Worm (Caenorhabditis elegans): Measurements from ENCODE around the gene nra-1.
"Not testable (repeated sequence)": the region's sequence is repeated elsewhere in the genome, so short reads cannot be mapped to it uniquely, and the experiment has no call there.

Gene nra-1

ce11 chrIV:17311842-17312241 is 27.8 kb upstream of the nra-1 start, which contains the start of gene snf-9:
snf-9 (plus strand) TSS chrIV:17312142.
- no peak for TF ChIP-seq tbx-11 (GFP tag; IDR thresholded peaks at IDR 0.05)

DNA sequence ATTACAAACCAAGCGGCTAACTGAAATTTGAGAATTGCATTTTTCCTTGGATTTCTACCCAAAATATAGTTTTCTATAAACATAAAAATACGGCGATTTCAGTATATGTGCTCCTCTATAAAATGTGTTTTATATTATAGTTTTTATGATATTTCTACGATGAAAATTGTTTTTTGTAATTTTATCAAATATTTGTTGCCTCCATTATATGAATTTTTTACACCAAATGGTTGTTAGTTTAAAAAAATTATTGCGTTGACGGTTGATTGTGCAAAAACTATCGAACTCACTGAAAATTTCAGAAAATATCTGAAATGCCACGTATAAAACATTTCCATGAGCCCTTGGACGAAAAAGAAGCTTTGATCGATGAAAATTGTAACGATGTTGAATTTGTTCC is 24.2 kb upstream of the nra-1 start, which contains the start of gene T28F3.9:
T28F3.9 (plus strand) TSS at position 301 of the 400 bp plus-strand sequence.
- TF ChIP-seq pes-1 (GFP tag; IDR thresholded peaks at IDR 0.05): no peak
- no peak for TF ChIP-seq hnd-1 (tag; optimal IDR thresholded peaks at IDR 0.05)
- TF ChIP-seq hmg-4 (GFP tag; optimal IDR thresholded peaks at IDR 0.05): no peak
- TF ChIP-seq scrt-1 (GFP tag; IDR thresholded peaks at IDR 0.05): no peak
- TF ChIP-seq aly-1 (tag; optimal IDR thresholded peaks at IDR 0.05): no peak
- TF ChIP-seq sea-1 (GFP tag; conservative IDR thresholded peaks at IDR 0.05): no peak
- TF ChIP-seq B0310.2 (tag; optimal IDR thresholded peaks at IDR 0.05): no peak
- no peak for TF ChIP-seq ets-7 (tag; optimal IDR thresholded peaks at IDR 0.05)
- TF ChIP-seq tra-4 (tag; optimal IDR thresholded peaks at IDR 0.05): no peak
- no peak for TF ChIP-seq ceh-36 (tag; optimal IDR thresholded peaks at IDR 0.05)
- no peak for TF ChIP-seq ama-1 (optimal IDR thresholded peaks at IDR 0.05)
- TF ChIP-seq F13C5.2 (tag; optimal IDR thresholded peaks at IDR 0.05): no peak
- no peak for TF ChIP-seq ceh-13 (GFP tag; optimal IDR thresholded peaks at IDR 0.05)
- no peak for TF ChIP-seq tbx-11 (GFP tag; IDR thresholded peaks at IDR 0.05)
- no peak for TF ChIP-seq hmbx-1 (tag; optimal IDR thresholded peaks at IDR 0.05)

ce11 chrIV:17307223-17307622 is 23.2 kb upstream of the nra-1 start, which contains the start of gene T28F3.8:
T28F3.8 (minus strand) TSS chrIV:17307323.
- not testable (repeated sequence) for TF ChIP-seq ceh-13 (GFP tag; optimal IDR thresholded peaks at IDR 0.05); sea-1 (GFP tag; conservative IDR thresholded peaks at IDR 0.05); ama-1 (optimal IDR thresholded peaks at IDR 0.05)

DNA sequence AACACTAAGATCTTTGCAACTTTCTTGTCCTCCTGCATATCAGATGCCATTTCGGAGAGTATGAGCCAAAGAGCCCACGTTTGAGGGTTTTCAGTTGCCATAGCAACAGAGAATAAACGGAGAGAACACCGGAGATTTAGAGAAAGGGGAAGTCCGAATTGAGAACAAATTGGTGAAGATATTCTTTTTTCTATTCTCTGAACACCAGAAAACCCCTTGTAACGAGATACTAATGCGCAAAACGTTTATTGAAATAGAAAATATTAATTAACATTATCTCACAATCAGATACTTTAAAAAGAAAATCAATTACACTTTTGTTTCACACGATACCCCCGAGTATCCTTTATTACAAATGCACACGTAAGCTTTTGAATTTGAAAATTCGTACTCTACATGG is 17.9 kb upstream of the nra-1 start, which contains the start of gene ifta-2:
ifta-2 (minus strand) TSS at position 101 of the 400 bp plus-strand sequence.
- TF ChIP-seq ama-1 (optimal IDR thresholded peaks at IDR 0.05): no peak
- no peak for TF ChIP-seq hmbx-1 (tag; optimal IDR thresholded peaks at IDR 0.05)
- TF ChIP-seq tra-4 (tag; optimal IDR thresholded peaks at IDR 0.05): no peak

DNA sequence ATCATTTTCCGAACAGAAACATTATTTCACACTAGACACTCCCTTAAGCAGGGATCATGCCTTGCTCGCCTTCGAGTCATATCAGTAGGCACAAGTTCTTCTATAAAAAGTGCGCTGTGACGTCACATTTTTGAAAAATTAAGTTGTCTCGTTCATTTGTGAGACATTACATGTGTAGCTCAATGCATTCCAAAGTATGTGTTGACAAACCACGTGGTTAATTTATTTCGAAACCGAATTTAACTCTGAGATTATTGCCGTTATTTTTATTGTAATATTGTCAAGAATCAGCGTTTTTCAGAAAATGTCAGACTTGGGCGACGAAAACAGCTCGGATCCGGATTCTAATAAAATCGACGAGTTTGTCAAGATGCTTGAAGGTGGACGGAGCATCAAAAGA is 10.5 kb upstream of the nra-1 start, which contains the start of gene T28F3.5:
T28F3.5 (plus strand) TSS at position 301 of the 400 bp plus-strand sequence.
- TF ChIP-seq B0310.2 (tag; optimal IDR thresholded peaks at IDR 0.05) (no peak), aly-1 (tag; optimal IDR thresholded peaks at IDR 0.05) (no peak), tbx-37 (GFP tag; conservative IDR thresholded peaks at IDR 0.05) (no peak), hmbx-1 (tag; optimal IDR thresholded peaks at IDR 0.05) (no peak), F13C5.2 (tag; optimal IDR thresholded peaks at IDR 0.05) (no peak), tra-4 (tag; optimal IDR thresholded peaks at IDR 0.05) (no peak), pes-1 (GFP tag; IDR thresholded peaks at IDR 0.05) (no peak), hnd-1 (tag; optimal IDR thresholded peaks at IDR 0.05) (no peak), flt-1 (GFP tag; IDR thresholded peaks at IDR 0.05) (no peak), ceh-13 (GFP tag; optimal IDR thresholded peaks at IDR 0.05) (no peak)

ce11 chrIV:17293679-17294078 is 9.7 kb upstream of the nra-1 start:
- TF ChIP-seq ceh-36 (tag; optimal IDR thresholded peaks at IDR 0.05): no peak
- TF ChIP-seq hnd-1 (tag; optimal IDR thresholded peaks at IDR 0.05): no peak
- no peak for TF ChIP-seq sea-1 (GFP tag; conservative IDR thresholded peaks at IDR 0.05)
- no peak for TF ChIP-seq flt-1 (GFP tag; IDR thresholded peaks at IDR 0.05)
- no peak for TF ChIP-seq tbx-11 (GFP tag; IDR thresholded peaks at IDR 0.05)
- no peak for TF ChIP-seq F13C5.2 (tag; optimal IDR thresholded peaks at IDR 0.05)
- TF ChIP-seq hmbx-1 (tag; optimal IDR thresholded peaks at IDR 0.05): no peak
- no peak for TF ChIP-seq B0310.2 (tag; optimal IDR thresholded peaks at IDR 0.05)
- no peak for TF ChIP-seq ama-1 (optimal IDR thresholded peaks at IDR 0.05)
- TF ChIP-seq tbx-37 (GFP tag; conservative IDR thresholded peaks at IDR 0.05): no peak
- TF ChIP-seq pes-1 (GFP tag; IDR thresholded peaks at IDR 0.05): no peak
- TF ChIP-seq ceh-13 (GFP tag; optimal IDR thresholded peaks at IDR 0.05): no peak
- no peak for TF ChIP-seq ets-7 (tag; optimal IDR thresholded peaks at IDR 0.05)
- TF ChIP-seq scrt-1 (GFP tag; IDR thresholded peaks at IDR 0.05): no peak
- TF ChIP-seq aly-1 (tag; optimal IDR thresholded peaks at IDR 0.05): no peak
- TF ChIP-seq hmg-4 (GFP tag; optimal IDR thresholded peaks at IDR 0.05): no peak
- no peak for TF ChIP-seq tra-4 (tag; optimal IDR thresholded peaks at IDR 0.05)

- TF ChIP-seq flt-1 (GFP tag; IDR thresholded peaks at IDR 0.05): no peak
- no peak for TF ChIP-seq tra-4 (tag; optimal IDR thresholded peaks at IDR 0.05)
- no peak for TF ChIP-seq hmbx-1 (tag; optimal IDR thresholded peaks at IDR 0.05)
- no peak for TF ChIP-seq ama-1 (optimal IDR thresholded peaks at IDR 0.05)
- no peak for TF ChIP-seq F13C5.2 (tag; optimal IDR thresholded peaks at IDR 0.05)
- TF ChIP-seq hnd-1 (tag; optimal IDR thresholded peaks at IDR 0.05): no peak
- no peak for TF ChIP-seq aly-1 (tag; optimal IDR thresholded peaks at IDR 0.05)
- TF ChIP-seq scrt-1 (GFP tag; IDR thresholded peaks at IDR 0.05): no peak
- TF ChIP-seq hmg-4 (GFP tag; optimal IDR thresholded peaks at IDR 0.05): no peak
- TF ChIP-seq ceh-36 (tag; optimal IDR thresholded peaks at IDR 0.05): no peak
- no peak for TF ChIP-seq B0310.2 (tag; optimal IDR thresholded peaks at IDR 0.05)
- no peak for TF ChIP-seq tbx-11 (GFP tag; IDR thresholded peaks at IDR 0.05)
- TF ChIP-seq pes-1 (GFP tag; IDR thresholded peaks at IDR 0.05): no peak
- TF ChIP-seq sea-1 (GFP tag; conservative IDR thresholded peaks at IDR 0.05): no peak
- TF ChIP-seq ceh-13 (GFP tag; optimal IDR thresholded peaks at IDR 0.05): no peak
- no peak for TF ChIP-seq ets-7 (tag; optimal IDR thresholded peaks at IDR 0.05)
- TF ChIP-seq tbx-37 (GFP tag; conservative IDR thresholded peaks at IDR 0.05): no peak
Measured at ce11 chrIV:17293068-17293467, 9.1 kb upstream of the nra-1 start.

- TF ChIP-seq flt-1 (GFP tag; IDR thresholded peaks at IDR 0.05) (no peak), sea-1 (GFP tag; conservative IDR thresholded peaks at IDR 0.05) (no peak)
Measured at ce11 chrIV:17292350-17292749, 8.4 kb upstream of the nra-1 start.

All from whole organism, early embryonic.